Worm (Caenorhabditis elegans): ENCODE measurements around the gene K09E9.3.

K09E9.3 gene

ce11 chrX:15607498-15608019 lies 6.0 kb downstream of the K09E9.3 start, which contains the start of gene nipi-3 (continued):
- no peak for TF ChIP-seq ceh-91 (GFP tag; IDR thresholded peaks at IDR 0.05)
- TF ChIP-seq unc-62 (GFP tag; optimal IDR thresholded peaks at IDR 0.05): peak; percentile 93
- TF ChIP-seq rec-8 (tag; optimal IDR thresholded peaks at IDR 0.05): no peak
- TF ChIP-seq ceh-40 (GFP tag; IDR thresholded peaks at IDR 0.05): no peak
- TF ChIP-seq nfyb-1 (GFP tag; IDR thresholded peaks at IDR 0.05): peak; percentile 92
- no peak for TF ChIP-seq F57C9.4 (tag; optimal IDR thresholded peaks at IDR 0.05)
- peak; percentile 79 for TF ChIP-seq mcd-1 (GFP tag; IDR thresholded peaks at IDR 0.05)
- peak; percentile 17; the same call in 1 of the 2 replicates for TF ChIP-seq ceh-100 (GFP tag; IDR thresholded peaks at IDR 0.05)
- no peak for TF ChIP-seq F52B5.7 (tag; optimal IDR thresholded peaks at IDR 0.05)
- peak; percentile 78 for TF ChIP-seq F23B12.7 (tag; optimal IDR thresholded peaks at IDR 0.05; ENCODE audit: insufficient read depth)
- TF ChIP-seq cebp-2 (GFP tag; IDR thresholded peaks at IDR 0.05): no peak
- TF ChIP-seq T07F8.4 (tag; optimal IDR thresholded peaks at IDR 0.05): no peak
- TF ChIP-seq hlh-12 (tag; optimal IDR thresholded peaks at IDR 0.05): no peak
- TF ChIP-seq F49E8.2 (tag; optimal IDR thresholded peaks at IDR 0.05; ENCODE audit: insufficient read depth): no peak
- TF ChIP-seq snpc-1.3 (tag; optimal IDR thresholded peaks at IDR 0.05; ENCODE audit: insufficient read depth): no peak
- no peak for TF ChIP-seq dpff-1 (tag; optimal IDR thresholded peaks at IDR 0.05)
- TF ChIP-seq lin-35 (GFP tag; optimal IDR thresholded peaks at IDR 0.05): peak in 1 of 3 experiments; percentile 85
- TF ChIP-seq B0261.1 (tag; optimal IDR thresholded peaks at IDR 0.05): no peak
- TF ChIP-seq C06A6.2 (GFP tag; conservative IDR thresholded peaks at IDR 0.05): peak; percentile 87
- no peak for TF ChIP-seq nhr-179 (tag; optimal IDR thresholded peaks at IDR 0.05)
- no peak for TF ChIP-seq xnd-1 (tag; optimal IDR thresholded peaks at IDR 0.05)
- TF ChIP-seq lsl-1 (GFP tag; optimal IDR thresholded peaks at IDR 0.05): no peak
- no peak for TF ChIP-seq nhr-120 (GFP tag; IDR thresholded peaks at IDR 0.05)
- TF ChIP-seq B0336.3 (GFP tag; IDR thresholded peaks at IDR 0.05): peak; percentile 73
- 0 out of 2 replicates have a peak, but pooled peaks have one; percentile 35 for TF ChIP-seq hmg-20 (GFP tag; IDR thresholded peaks at IDR 0.05)
- peak; percentile 78 for TF ChIP-seq ekl-4 (GFP tag; IDR thresholded peaks at IDR 0.05)
- TF ChIP-seq ztf-22 (GFP tag; optimal IDR thresholded peaks at IDR 0.05): peak; percentile 87
- TF ChIP-seq F22D6.2 (tag; optimal IDR thresholded peaks at IDR 0.05): peak; percentile 61
- TF ChIP-seq mes-4 (tag; optimal IDR thresholded peaks at IDR 0.05): no peak
- no peak for TF ChIP-seq sdz-38 (tag; optimal IDR thresholded peaks at IDR 0.05)
- no peak for TF ChIP-seq egl-18 (GFP tag; IDR thresholded peaks at IDR 0.05)
- TF ChIP-seq attf-5 (GFP tag; optimal IDR thresholded peaks at IDR 0.05): peak; percentile 95
- TF ChIP-seq nfya-1 (tag; optimal IDR thresholded peaks at IDR 0.05; ENCODE audit: borderline replicate concordance, insufficient read depth): no peak
- no peak for TF ChIP-seq snpc-3.4 (tag; optimal IDR thresholded peaks at IDR 0.05)
- TF ChIP-seq ceh-27 (GFP tag; optimal IDR thresholded peaks at IDR 0.05): peak; percentile 86
- TF ChIP-seq ccch-3 (GFP tag; optimal IDR thresholded peaks at IDR 0.05): no peak
- no peak for TF ChIP-seq aptf-3 (GFP tag; IDR thresholded peaks at IDR 0.05)
- peak; percentile 58 for TF ChIP-seq ztf-3 (GFP tag; optimal IDR thresholded peaks at IDR 0.05)
- peak; percentile 87 for TF ChIP-seq dox-1 (GFP tag; IDR thresholded peaks at IDR 0.05)
- TF ChIP-seq Y53G8AR.9 (GFP tag; conservative IDR thresholded peaks at IDR 0.05): 0 out of 2 replicates have a peak, but pooled peaks have one; percentile 41
- no peak for TF ChIP-seq ceh-79 (tag; optimal IDR thresholded peaks at IDR 0.05)
- TF ChIP-seq D2030.7 (GFP tag; IDR thresholded peaks at IDR 0.05): no peak
- TF ChIP-seq snpc-4 (GFP tag; optimal IDR thresholded peaks at IDR 0.05): peak; percentile 18
- TF ChIP-seq snpc-4 (tag; optimal IDR thresholded peaks at IDR 0.05): peak; percentile 13 to 74 (median 66)
- TF ChIP-seq zim-3 (tag; optimal IDR thresholded peaks at IDR 0.05): no peak
- TF ChIP-seq dpl-1 (GFP tag; optimal IDR thresholded peaks at IDR 0.05): no peak
- peak; percentile 83 for TF ChIP-seq lin-26 (GFP tag; IDR thresholded peaks at IDR 0.05)
- TF ChIP-seq B0035.1 (tag; optimal IDR thresholded peaks at IDR 0.05): peak; percentile 21
